Worm (Caenorhabditis elegans) whole organism, L3 larva: Measurements from ENCODE around the gene alh-3.

Experiments
- ZK546.5 ChIP-seq: sonication (generic microtip); optimal IDR thresholded peaks from 2 replicates; lab custom pipeline; 2017; ENCODE audit warnings: missing biosample characterization, missing genetic modification characterization
- aly-2 ChIP-seq: fragments of 150-350 bp; optimal IDR thresholded peaks from 2 replicates; lab custom pipeline; 2014; ENCODE audit warnings: missing biosample characterization, missing genetic modification characterization
- ama-1 ChIP-seq: fragments of 150-350 bp; optimal IDR thresholded peaks from 2 replicates; lab custom pipeline; 2018
- ceh-16 ChIP-seq: sonication (generic microtip); optimal IDR thresholded peaks from 2 replicates; lab custom pipeline; 2017; ENCODE audit warnings: missing biosample characterization, missing genetic modification characterization
- ceh-82 ChIP-seq: fragments of 150-350 bp; optimal IDR thresholded peaks from 2 replicates; lab custom pipeline; 2014; ENCODE audit warnings: missing biosample characterization, missing genetic modification characterization
- ceh-9 ChIP-seq: sonication (generic microtip); optimal IDR thresholded peaks from 2 replicates; lab custom pipeline; 2018; ENCODE audit warnings: missing biosample characterization, missing genetic modification characterization
- daf-12 ChIP-seq: fragments of 150-350 bp; optimal IDR thresholded peaks from 2 replicates; lab custom pipeline; 2014; ENCODE audit warnings: missing biosample characterization, missing genetic modification reagents, missing genetic modification characterization
- egl-5 ChIP-seq: fragments of 150-350 bp; optimal IDR thresholded peaks from 2 replicates; lab custom pipeline; 2017; ENCODE audit warnings: missing biosample characterization, missing genetic modification reagents, missing genetic modification characterization, inconsistent platforms
- elt-1 ChIP-seq: fragments of 150-350 bp; optimal IDR thresholded peaks from 2 replicates; lab custom pipeline; 2014; ENCODE audit warnings: missing biosample characterization, missing genetic modification characterization
- elt-2 ChIP-seq: sonication (generic microtip); optimal IDR thresholded peaks from 2 replicates; lab custom pipeline; 2016; ENCODE audit warnings: missing genetic modification reagents, mild to moderate bottlenecking, missing genetic modification characterization, missing compliant biosample characterization
- eor-1 ChIP-seq, 2 experiments: fragments of 150-350 bp; optimal IDR thresholded peaks; 2 replicates each; lab custom pipeline; 2014 to 2018; ENCODE audit warnings: missing biosample characterization in 2 of 2, missing genetic modification characterization in 2 of 2
- fkh-10 ChIP-seq: sonication (generic microtip); optimal IDR thresholded peaks from 2 replicates; lab custom pipeline; 2017; ENCODE audit warnings: missing biosample characterization, missing genetic modification reagents, missing genetic modification characterization
- fkh-2 ChIP-seq: fragments of 150-350 bp; optimal IDR thresholded peaks from 2 replicates; lab custom pipeline; 2014; ENCODE audit warnings: missing biosample characterization, missing genetic modification reagents, missing genetic modification characterization
- fos-1 ChIP-seq: fragments of 150-350 bp; optimal IDR thresholded peaks from 2 replicates; lab custom pipeline; 2014; ENCODE audit warnings: missing biosample characterization, missing genetic modification characterization
- hmg-11 ChIP-seq: sonication (generic microtip); optimal IDR thresholded peaks from 2 replicates; lab custom pipeline; 2016; ENCODE audit warnings: missing genetic modification characterization, missing compliant biosample characterization
- lin-15B ChIP-seq: fragments of 150-350 bp; optimal IDR thresholded peaks from 2 replicates; lab custom pipeline; 2014; ENCODE audit warnings: missing biosample characterization, missing genetic modification characterization
- lin-39 ChIP-seq: fragments of 150-350 bp; optimal IDR thresholded peaks from 2 replicates; lab custom pipeline; 2018; ENCODE audit warnings: missing biosample characterization, missing genetic modification reagents, missing genetic modification characterization
- mdl-1 ChIP-seq: fragments of 150-350 bp; optimal IDR thresholded peaks from 2 replicates; lab custom pipeline; 2014; ENCODE audit warnings: missing biosample characterization, missing genetic modification characterization
- mml-1 ChIP-seq: fragments of 150-350 bp; sonication (generic microtip); optimal IDR thresholded peaks from 3 replicates; lab custom pipeline; 2014; ENCODE audit warnings: missing biosample characterization, missing genetic modification characterization
- nfya-1 ChIP-seq: sonication (generic microtip); optimal IDR thresholded peaks from 2 replicates; lab custom pipeline; 2017; ENCODE audit warnings: missing genetic modification characterization, mild to moderate bottlenecking, missing compliant biosample characterization, antibody characterized with exemption, moderate library complexity; ENCODE audit not compliant: insufficient read depth
- nhr-12 ChIP-seq: fragments of 150-350 bp; optimal IDR thresholded peaks from 2 replicates; lab custom pipeline; 2014; ENCODE audit warnings: missing biosample characterization, missing genetic modification characterization
- nhr-237 ChIP-seq: fragments of 150-350 bp; optimal IDR thresholded peaks from 2 replicates; lab custom pipeline; 2014; ENCODE audit warnings: missing biosample characterization, missing genetic modification characterization
- nhr-25 ChIP-seq: sonication (generic microtip); optimal IDR thresholded peaks from 2 replicates; lab custom pipeline; 2017; ENCODE audit warnings: missing biosample characterization, missing genetic modification characterization
- nhr-76 ChIP-seq: fragments of 150-350 bp; sonication (generic microtip); optimal IDR thresholded peaks from 5 replicates; lab custom pipeline; 2014; ENCODE audit warnings: missing biosample characterization, missing genetic modification characterization
- nhr-77 ChIP-seq: fragments of 150-350 bp; optimal IDR thresholded peaks from 2 replicates; lab custom pipeline; 2014; ENCODE audit warnings: missing biosample characterization, missing genetic modification characterization
- pha-4 ChIP-seq: fragments of 150-350 bp; optimal IDR thresholded peaks from 2 replicates; lab custom pipeline; 2014; ENCODE audit warnings: missing biosample characterization, missing genetic modification reagents, missing genetic modification characterization
- pqm-1 ChIP-seq: fragments of 150-350 bp; optimal IDR thresholded peaks from 2 replicates; lab custom pipeline; 2017; ENCODE audit warnings: missing biosample characterization, missing genetic modification characterization, inconsistent platforms
- sea-2 ChIP-seq: fragments of 150-350 bp; sonication (generic microtip); optimal IDR thresholded peaks from 4 replicates; lab custom pipeline; 2014; ENCODE audit warnings: missing biosample characterization, missing genetic modification reagents, missing genetic modification characterization
- snpc-4 ChIP-seq: fragments of 150-350 bp; optimal IDR thresholded peaks from 2 replicates; lab custom pipeline; 2014; ENCODE audit warnings: missing biosample characterization, missing genetic modification characterization
- tbx-2 ChIP-seq: sonication (generic microtip); optimal IDR thresholded peaks from 2 replicates; lab custom pipeline; 2016; ENCODE audit warnings: mild to moderate bottlenecking, missing genetic modification characterization, missing compliant biosample characterization
- unc-39 ChIP-seq: sonication (generic microtip); optimal IDR thresholded peaks from 4 replicates; lab custom pipeline; 2017; ENCODE audit warnings: missing biosample characterization, missing genetic modification characterization
- unc-62 ChIP-seq: fragments of 150-350 bp; sonication (generic microtip); optimal IDR thresholded peaks from 4 replicates; lab custom pipeline; 2014; ENCODE audit warnings: missing biosample characterization, missing genetic modification reagents, missing genetic modification characterization
- zag-1 ChIP-seq: fragments of 150-350 bp; optimal IDR thresholded peaks from 2 replicates; lab custom pipeline; 2014; ENCODE audit warnings: missing biosample characterization, missing genetic modification characterization
- ztf-11 ChIP-seq: fragments of 150-350 bp; optimal IDR thresholded peaks from 2 replicates; lab custom pipeline; 2014; ENCODE audit warnings: missing biosample characterization, missing genetic modification characterization
- ztf-4 ChIP-seq: fragments of 150-350 bp; optimal IDR thresholded peaks from 2 replicates; lab custom pipeline; 2014; ENCODE audit warnings: missing biosample characterization, missing genetic modification characterization

Gene alh-3

ce11 chrIV:11037118-11037719 lies 14.8 kb downstream of the alh-3 start:
- peak; percentile 45 for TF ChIP-seq pqm-1
- peak; percentile 69 for TF ChIP-seq elt-2
- TF ChIP-seq nhr-77 (tag; lab: Kevin White, UChicago): peak; percentile 26
- no peak for TF ChIP-seq eor-1 (tag; optimal IDR thresholded peaks at IDR 0.05; lab: Kevin White, UChicago)
- TF ChIP-seq lin-15B (tag; lab: Kevin White, UChicago): no peak
- TF ChIP-seq, all 47 proteins: peak for 3

ce11 chrIV:11038218-11038617 lies 15.8 kb downstream of the alh-3 start:
- TF ChIP-seq aly-2 (tag; lab: Kevin White, UChicago) (no peak), unc-62 (no peak), nhr-25 (tag; lab: Kevin White, UChicago) (no peak), egl-5 (no peak), elt-1 (tag; lab: Kevin White, UChicago) (no peak), ceh-16 (tag; lab: Kevin White, UChicago) (no peak), ceh-82 (no peak), daf-12 (tag; lab: Kevin White, UChicago) (no peak), pha-4 (tag; lab: Kevin White, UChicago) (no peak), sea-2 (GFP tag; lab: Kevin White, UChicago) (no peak), tbx-2 (tag; lab: Kevin White, UChicago) (no peak), nfya-1 (tag; lab: Kevin White, UChicago) (no peak), lin-15B (tag; lab: Kevin White, UChicago) (no peak), zag-1 (tag; lab: Kevin White, UChicago) (no peak)

ce11 chrIV:11038618-11038664 lies 16.0 kb downstream of the alh-3 start, which contains the start of gene kdin-1:
Gene kdin-1 (plus strand): TSS chrIV:11038655.
- TF ChIP-seq ama-1 (lab: Kevin White, UChicago) (no peak), mml-1 (tag; lab: Kevin White, UChicago) (no peak), ceh-9 (tag; lab: Kevin White, UChicago) (no peak), zag-1 (tag; lab: Kevin White, UChicago) (no peak), hmg-11 (tag; lab: Kevin White, UChicago) (no peak), elt-2 (no peak), lin-15B (tag; lab: Kevin White, UChicago) (no peak), unc-39 (tag; lab: Kevin White, UChicago) (no peak)

- no peak for TF ChIP-seq pqm-1
- TF ChIP-seq snpc-4 (tag; lab: Kevin White, UChicago): peak; percentile 50
- no peak for TF ChIP-seq nhr-12 (tag; lab: Kevin White, UChicago)
- peak; percentile 55 for TF ChIP-seq hmg-11 (tag; lab: Kevin White, UChicago)
- TF ChIP-seq pha-4 (tag; lab: Kevin White, UChicago): peak; percentile 20
- peak; percentile 28 for TF ChIP-seq nfya-1 (tag; lab: Kevin White, UChicago)
These were observed 16.3 kb downstream of the alh-3 start for ce11 chrIV:11038665-11039064.

ce11 chrIV:11044377-11044776 lies 22.0 kb downstream of the alh-3 start:
- TF ChIP-seq aly-2 (tag; lab: Kevin White, UChicago) (no peak), fkh-2 (no peak), ztf-11 (no peak), elt-1 (tag; lab: Kevin White, UChicago) (no peak), snpc-4 (tag; lab: Kevin White, UChicago) (no peak), lin-39 (tag; lab: Kevin White, UChicago) (no peak), mdl-1 (tag; lab: Kevin White, UChicago) (no peak), ztf-4 (tag; lab: Kevin White, UChicago) (no peak), nhr-76 (tag; lab: Kevin White, UChicago) (no peak), ceh-16 (tag; lab: Kevin White, UChicago) (no peak), fos-1 (no peak), ZK546.5 (tag; lab: Kevin White, UChicago) (no peak), nhr-237 (tag; lab: Kevin White, UChicago) (no peak), fkh-10 (no peak)
